Fruit fly (Drosophila melanogaster) whole organism, embryonic: ENCODE measurements around the gene Bap111.

Source experiments
- Aef1 ChIP-seq: fragments of 200-800 bp; sonication (Bioruptor generic); IDR thresholded peaks from 3 replicates; pipeline ENCODE4 v1.3.6; 2022; ENCODE audit warnings: missing biosample characterization, missing genetic modification characterization
- Atf3 ChIP-seq: fragments of 200-800 bp; sonication (Bioruptor generic); optimal IDR thresholded peaks from 3 replicates; lab custom pipeline; 2016; ENCODE audit warnings: missing biosample characterization, missing genetic modification characterization
- BtbVII ChIP-seq: fragments of 200-800 bp; sonication (Bioruptor generic); optimal IDR thresholded peaks from 3 replicates; lab custom pipeline; 2017; ENCODE audit warnings: missing biosample characterization, mild to moderate bottlenecking, missing genetic modification characterization
- CG10267 ChIP-seq: fragments of 200-800 bp; sonication (Bioruptor generic); optimal IDR thresholded peaks from 2 replicates; lab custom pipeline; 2018; ENCODE audit warnings: missing biosample characterization, mild to moderate bottlenecking, missing genetic modification characterization, moderate library complexity
- CG10431 ChIP-seq: fragments of 200-800 bp; sonication (Bioruptor generic); optimal IDR thresholded peaks from 3 replicates; lab custom pipeline; 2018; ENCODE audit warnings: missing biosample characterization, mild to moderate bottlenecking, missing genetic modification characterization
- CG10979 ChIP-seq: fragments of 200-800 bp; sonication (Bioruptor generic); optimal IDR thresholded peaks from 2 replicates; lab custom pipeline; 2018; ENCODE audit warnings: missing biosample characterization, mild to moderate bottlenecking, missing genetic modification characterization, moderate library complexity
- CG12071 ChIP-seq: fragments of 200-800 bp; sonication (Bioruptor generic); optimal IDR thresholded peaks from 3 replicates; lab custom pipeline; 2018; ENCODE audit warnings: missing biosample characterization, mild to moderate bottlenecking, missing genetic modification characterization
- CG13123 ChIP-seq: fragments of 200-800 bp; sonication (Bioruptor generic); optimal IDR thresholded peaks from 2 replicates; lab custom pipeline; 2016; ENCODE audit warnings: missing biosample characterization, missing genetic modification characterization
- CG13775 ChIP-seq: fragments of 200-800 bp; sonication (Bioruptor generic); optimal IDR thresholded peaks from 3 replicates; lab custom pipeline; 2017; ENCODE audit warnings: missing biosample characterization, mild to moderate bottlenecking, missing genetic modification characterization
- CG14050 ChIP-seq: fragments of 200-800 bp; sonication (Bioruptor generic); IDR thresholded peaks from 3 replicates; pipeline ENCODE4 v1.3.6; 2022; ENCODE audit warnings: missing biosample characterization, missing genetic modification characterization
- CG17361 ChIP-seq: fragments of 200-800 bp; sonication (Bioruptor generic); IDR thresholded peaks from 3 replicates; pipeline ENCODE4 v1.3.6; 2022; ENCODE audit warnings: missing biosample characterization, missing genetic modification characterization
- CG1832 ChIP-seq: fragments of 200-800 bp; sonication (Bioruptor generic); optimal IDR thresholded peaks from 2 replicates; lab custom pipeline; 2017; ENCODE audit warnings: missing biosample characterization, mild to moderate bottlenecking, missing genetic modification characterization, inconsistent platforms
- CG18599 ChIP-seq: fragments of 200-800 bp; sonication (Bioruptor generic); optimal IDR thresholded peaks from 3 replicates; lab custom pipeline; 2017; ENCODE audit warnings: missing biosample characterization, missing genetic modification characterization, mild to moderate bottlenecking, moderate library complexity, missing genetic modification reagents
- CG31224 ChIP-seq: fragments of 200-800 bp; sonication (Bioruptor generic); IDR thresholded peaks from 2 replicates; pipeline ENCODE4 v1.3.6; 2022; ENCODE audit warnings: missing biosample characterization, missing genetic modification characterization
- CG31441 ChIP-seq: fragments of 200-800 bp; sonication (Bioruptor generic); IDR thresholded peaks from 2 replicates; pipeline ENCODE4 v1.3.6; 2022; ENCODE audit warnings: missing biosample characterization, missing genetic modification characterization
- CG32772 ChIP-seq: fragments of 200-800 bp; sonication (Bioruptor generic); IDR thresholded peaks from 2 replicates; pipeline ENCODE4 v1.3.6; 2022; ENCODE audit warnings: missing biosample characterization, missing genetic modification characterization
- CG3281 ChIP-seq: fragments of 200-800 bp; sonication (Bioruptor generic); optimal IDR thresholded peaks from 3 replicates; lab custom pipeline; 2017; ENCODE audit warnings: missing biosample characterization, mild to moderate bottlenecking, missing genetic modification characterization
- CG42726 ChIP-seq: fragments of 200-800 bp; sonication (Bioruptor generic); IDR thresholded peaks from 2 replicates; pipeline ENCODE4 v1.3.6; 2022; ENCODE audit warnings: missing biosample characterization, missing genetic modification characterization; ENCODE audit not compliant: partially characterized antibody
- CG4424 ChIP-seq: fragments of 200-800 bp; sonication (Bioruptor generic); optimal IDR thresholded peaks from 3 replicates; lab custom pipeline; 2016; ENCODE audit warnings: missing biosample characterization, missing genetic modification characterization
- CG4730 ChIP-seq: fragments of 200-800 bp; sonication (Bioruptor generic); IDR thresholded peaks from 2 replicates; pipeline ENCODE4 v1.3.6; 2022; ENCODE audit warnings: missing biosample characterization, missing genetic modification characterization
- CG7987 ChIP-seq: fragments of 200-800 bp; sonication (Bioruptor generic); optimal IDR thresholded peaks from 2 replicates; lab custom pipeline; 2018; ENCODE audit warnings: missing biosample characterization, mild to moderate bottlenecking, missing genetic modification characterization, moderate library complexity
- CG9215 ChIP-seq: fragments of 200-800 bp; sonication (Bioruptor generic); IDR thresholded peaks from 2 replicates; pipeline ENCODE4 v1.3.6; 2022; ENCODE audit warnings: missing biosample characterization, missing genetic modification characterization
- CG9609 ChIP-seq: fragments of 200-800 bp; sonication (Bioruptor generic); optimal IDR thresholded peaks from 3 replicates; lab custom pipeline; 2016; ENCODE audit warnings: missing biosample characterization, missing genetic modification characterization
- CG9727 ChIP-seq: fragments of 200-800 bp; sonication (Bioruptor generic); optimal IDR thresholded peaks from 3 replicates; lab custom pipeline; 2017; ENCODE audit warnings: missing biosample characterization, mild to moderate bottlenecking, missing genetic modification characterization
- CoRest ChIP-seq: fragments of 200-800 bp; sonication (Bioruptor generic); optimal IDR thresholded peaks from 3 replicates; lab custom pipeline; 2018; ENCODE audit warnings: missing biosample characterization, mild to moderate bottlenecking, missing genetic modification characterization, moderate library complexity
- D ChIP-seq, 2 experiments: fragments of 200-800 bp in 1 of 2; fragments of >200 bp in 1 of 2; sonication (Bioruptor generic) in 1 of 2; optimal IDR thresholded peaks; 2 replicates in 1 of 2; 3 replicates in 1 of 2; lab custom pipeline; 2017; ENCODE audit warnings: mild to moderate bottlenecking in 1 of 2, missing biosample characterization in 1 of 2, missing genetic modification characterization in 1 of 2, missing genetic modification reagents in 1 of 2
- Doc3 ChIP-seq: fragments of 200-800 bp; sonication (Bioruptor generic); IDR thresholded peaks from 3 replicates; pipeline ENCODE4 v1.3.6; 2022; ENCODE audit warnings: missing biosample characterization, missing genetic modification characterization; ENCODE audit not compliant: partially characterized antibody
- Ets97D ChIP-seq: fragments of 200-800 bp; sonication (Bioruptor generic); optimal IDR thresholded peaks from 3 replicates; lab custom pipeline; 2016; ENCODE audit warnings: missing biosample characterization, missing genetic modification characterization
- Fer1 ChIP-seq: fragments of 200-800 bp; sonication (Bioruptor generic); optimal IDR thresholded peaks from 2 replicates; lab custom pipeline; 2017; ENCODE audit warnings: missing biosample characterization, mild to moderate bottlenecking, missing genetic modification characterization
- Oli ChIP-seq: fragments of 200-800 bp; sonication (Bioruptor generic); optimal IDR thresholded peaks from 2 replicates; lab custom pipeline; 2018; ENCODE audit warnings: missing biosample characterization, mild to moderate bottlenecking, missing genetic modification characterization, moderate library complexity
- Ptx1 ChIP-seq: fragments of 200-800 bp; sonication (Bioruptor generic); IDR thresholded peaks from 2 replicates; pipeline ENCODE4 v1.3.6; 2022; ENCODE audit warnings: missing biosample characterization, missing genetic modification characterization
- Six4 ChIP-seq: fragments of 200-800 bp; sonication (Bioruptor generic); optimal IDR thresholded peaks from 2 replicates; lab custom pipeline; 2016; ENCODE audit warnings: missing biosample characterization, missing genetic modification characterization
- Sry-δ ChIP-seq: fragments of 200-800 bp; sonication (Bioruptor generic); optimal IDR thresholded peaks from 2 replicates; lab custom pipeline; 2016; ENCODE audit warnings: missing biosample characterization, missing genetic modification characterization
- abd-A ChIP-seq: fragments of 200-800 bp; sonication (Bioruptor generic); optimal IDR thresholded peaks from 3 replicates; lab custom pipeline; 2019; ENCODE audit warnings: missing biosample characterization, mild to moderate bottlenecking, missing genetic modification characterization, moderate library complexity
- bab2 ChIP-seq: fragments of 200-800 bp; sonication (Bioruptor generic); optimal IDR thresholded peaks from 2 replicates; lab custom pipeline; 2016; ENCODE audit warnings: missing biosample characterization, missing genetic modification characterization
- bcd ChIP-seq: fragments of 200-800 bp; sonication (Bioruptor generic); optimal IDR thresholded peaks from 2 replicates; lab custom pipeline; 2017; ENCODE audit warnings: missing biosample characterization, mild to moderate bottlenecking, missing genetic modification characterization
- cg ChIP-seq: fragments of 200-800 bp; sonication (Bioruptor generic); optimal IDR thresholded peaks from 3 replicates; lab custom pipeline; 2019; ENCODE audit warnings: missing biosample characterization, mild to moderate bottlenecking, missing genetic modification characterization, moderate library complexity
- ci ChIP-seq: fragments of 200-800 bp; sonication (Bioruptor generic); IDR thresholded peaks from 3 replicates; pipeline ENCODE4 v1.3.6; 2022; ENCODE audit warnings: missing biosample characterization, missing genetic modification characterization
- her ChIP-seq: fragments of 200-800 bp; sonication (Bioruptor generic); optimal IDR thresholded peaks from 2 replicates; lab custom pipeline; 2016; ENCODE audit warnings: missing biosample characterization, missing genetic modification characterization
- kay ChIP-seq: fragments of 200-800 bp; sonication (Bioruptor generic); optimal IDR thresholded peaks from 2 replicates; lab custom pipeline; 2016; ENCODE audit warnings: missing biosample characterization, missing genetic modification characterization
- pho ChIP-seq: fragments of 200-800 bp; sonication (Bioruptor generic); optimal IDR thresholded peaks from 2 replicates; lab custom pipeline; 2016; ENCODE audit warnings: missing biosample characterization, missing genetic modification characterization
- phol ChIP-seq: fragments of 200-800 bp; sonication (Bioruptor generic); optimal IDR thresholded peaks from 3 replicates; lab custom pipeline; 2018; ENCODE audit warnings: missing biosample characterization, mild to moderate bottlenecking, missing genetic modification characterization, moderate library complexity
- row ChIP-seq: fragments of 200-800 bp; sonication (Bioruptor generic); IDR thresholded peaks from 3 replicates; pipeline ENCODE4 v1.3.6; 2022; ENCODE audit warnings: missing biosample characterization, missing genetic modification characterization
- slbo ChIP-seq: fragments of 200-800 bp; sonication (Bioruptor generic); IDR thresholded peaks from 2 replicates; pipeline ENCODE4 v1.3.6; 2022; ENCODE audit warnings: missing biosample characterization, missing genetic modification characterization
- slou ChIP-seq: fragments of 200-800 bp; sonication (Bioruptor generic); optimal IDR thresholded peaks from 3 replicates; lab custom pipeline; 2016; ENCODE audit warnings: missing biosample characterization, missing genetic modification characterization
- stc ChIP-seq: fragments of 200-800 bp; sonication (Bioruptor generic); IDR thresholded peaks from 2 replicates; pipeline ENCODE4 v1.3.6; 2022; ENCODE audit warnings: missing biosample characterization, missing genetic modification characterization
- tll ChIP-seq, 2 experiments: fragments of 200-800 bp in 1 of 2; fragments of >200 bp in 1 of 2; sonication (Bioruptor generic) in 1 of 2; optimal IDR thresholded peaks; 2 replicates each; lab custom pipeline; 2017 to 2019; ENCODE audit warnings: missing biosample characterization in 2 of 2, missing genetic modification characterization in 2 of 2, mild to moderate bottlenecking in 1 of 2, moderate library complexity in 1 of 2
- ttk ChIP-seq: fragments of 200-800 bp; sonication (Bioruptor generic); IDR thresholded peaks from 2 replicates; pipeline ENCODE4 v2.1.2; 2022; ENCODE audit warnings: missing biosample characterization, missing genetic modification characterization

Bap111 gene

dm6 chrX:9136776-9137550, 12.1 kb upstream of the Bap111 start (continued):
- peak; percentile 60 for TF ChIP-seq CoRest (tag; lab: Kevin White, UChicago)
- peak; percentile 51 for TF ChIP-seq CG18599 (GFP tag; lab: Kevin White, UChicago)
- TF ChIP-seq ttk (GFP tag; lab: Robert Waterston, UW) = 0 out of 2 replicates have a peak, but pooled peaks have one; percentile 46
- peak; percentile 74 for TF ChIP-seq CG31441 (GFP tag; lab: Robert Waterston, UW)
- peak; percentile 16 for TF ChIP-seq CG13775 (GFP tag; lab: Kevin White, UChicago)
- peak; percentile 7 for TF ChIP-seq pho (GFP tag; lab: Kevin White, UChicago)
- TF ChIP-seq CG1832 (GFP tag; lab: Kevin White, UChicago) = no peak
- peak; percentile 65 for TF ChIP-seq CG17361 (GFP tag; lab: Robert Waterston, UW)
- TF ChIP-seq stc (GFP tag; lab: Robert Waterston, UW) = peak; percentile 52; the same call in 1 of the 2 replicates
- peak; percentile 46 for TF ChIP-seq bab2 (GFP tag; lab: Kevin White, UChicago)
- no peak for TF ChIP-seq Aef1 (GFP tag; lab: Robert Waterston, UW)
- TF ChIP-seq Sry-δ (GFP tag; lab: Kevin White, UChicago) = no peak
- TF ChIP-seq Atf3 (GFP tag; lab: Kevin White, UChicago) = peak; percentile 1
- TF ChIP-seq CG31224 = 0 out of 2 replicates have a peak, but pooled peaks have one; percentile 9
- TF ChIP-seq CG14050 (GFP tag; lab: Robert Waterston, UW) = peak; percentile 25; the same call in 1 of the 3 replicates
- TF ChIP-seq CG3281 (GFP tag; lab: Kevin White, UChicago) = peak; percentile 34
- TF ChIP-seq Doc3 (GFP tag; lab: Robert Waterston, UW) = no peak
- TF ChIP-seq CG12071 (GFP tag; lab: Kevin White, UChicago) = peak; percentile 31
- TF ChIP-seq slou (GFP tag; lab: Kevin White, UChicago) = no peak
- TF ChIP-seq row (GFP tag; lab: Robert Waterston, UW) = peak; percentile 65
- peak; percentile 30 for TF ChIP-seq CG10267 (tag; lab: Kevin White, UChicago)
- TF ChIP-seq CG4424 (GFP tag; lab: Kevin White, UChicago) = peak; percentile 49
- peak; percentile 58 for TF ChIP-seq CG10979 (tag; lab: Kevin White, UChicago)
- TF ChIP-seq Oli (tag; lab: Kevin White, UChicago) = peak; percentile 59
- TF ChIP-seq Ets97D = peak; percentile 10
- TF ChIP-seq CG13123 (GFP tag; lab: Kevin White, UChicago) = no peak
- peak; percentile 31 for TF ChIP-seq bcd (GFP tag; lab: Kevin White, UChicago)
- TF ChIP-seq phol (tag; lab: Kevin White, UChicago) = peak; percentile 58
- peak; percentile 8 for TF ChIP-seq her
- no peak for TF ChIP-seq CG9215 (GFP tag; lab: Robert Waterston, UW)
- TF ChIP-seq tll (GFP tag; optimal IDR thresholded peaks at IDR 0.05; lab: Kevin White, UChicago) = no peak
- no peak for TF ChIP-seq CG10431 (GFP tag; lab: Kevin White, UChicago)
- no peak for TF ChIP-seq cg (GFP tag; lab: Kevin White, UChicago)
- TF ChIP-seq CG9727 (GFP tag; lab: Kevin White, UChicago) = peak; percentile 22
- TF ChIP-seq Fer1 (GFP tag; lab: Kevin White, UChicago) = peak; percentile 23
- TF ChIP-seq BtbVII = no peak
- no peak for TF ChIP-seq kay
- no peak for TF ChIP-seq CG42726 (GFP tag; lab: Robert Waterston, UW)
- TF ChIP-seq slbo (GFP tag; lab: Robert Waterston, UW) = peak; percentile 45
- TF ChIP-seq abd-A = no peak
- no peak for TF ChIP-seq Six4 (GFP tag; lab: Kevin White, UChicago)
- peak; percentile 46 for TF ChIP-seq CG9609 (GFP tag; lab: Kevin White, UChicago)
- TF ChIP-seq CG32772 = no peak
- TF ChIP-seq D (optimal IDR thresholded peaks at IDR 0.05; lab: Kevin White, UChicago) = no peak
- peak; percentile 8 for TF ChIP-seq D (GFP tag; optimal IDR thresholded peaks at IDR 0.05; lab: Kevin White, UChicago)
- peak; percentile 38; the same call in 1 of the 2 replicates for TF ChIP-seq CG4730 (GFP tag; lab: Robert Waterston, UW)
- TF ChIP-seq ci (GFP tag; lab: Robert Waterston, UW) = peak; percentile 59; the same call in 1 of the 3 replicates
- peak; percentile 68 for TF ChIP-seq Ptx1
- no peak for TF ChIP-seq CG7987 (GFP tag; lab: Kevin White, UChicago)
